Fruit fly (Drosophila melanogaster): Measurements from ENCODE around the gene pst.

pst gene

dm6 chr3L:7339216-7339742 is 20.8 kb downstream of the pst start, which contains the start of the genes lark and eco (continued):
- TF ChIP-seq Bgb (GFP tag; IDR thresholded peaks at IDR 0.05; ENCODE audit: partially characterized antibody) (peak; percentile 47; the same call in 1 of the 2 replicates), CG17385 (GFP tag; optimal IDR thresholded peaks at IDR 0.05) (peak; percentile 35), E2f2 (GFP tag; IDR thresholded peaks at IDR 0.05) (no peak; the same call in 1 of the 2 replicates), Hand (GFP tag; optimal IDR thresholded peaks at IDR 0.05) (no peak), kah (GFP tag; optimal IDR thresholded peaks at IDR 0.05) (no peak), wek (GFP tag; optimal IDR thresholded peaks at IDR 0.05) (peak; percentile 4), vvl (GFP tag; IDR thresholded peaks at IDR 0.05) (0 out of 2 replicates have a peak, but pooled peaks have one; percentile 10), CG42726 (GFP tag; IDR thresholded peaks at IDR 0.05; ENCODE audit: partially characterized antibody) (peak; percentile 31; the same call in 1 of the 2 replicates), onecut (GFP tag; IDR thresholded peaks at IDR 0.05) (peak; percentile 77), CG12659 (GFP tag; optimal IDR thresholded peaks at IDR 0.05) (peak; percentile 71), phol (tag; optimal IDR thresholded peaks at IDR 0.05) (peak; percentile 98), CTCF (GFP tag; optimal IDR thresholded peaks at IDR 0.05) (no peak), CG32767 (GFP tag; IDR thresholded peaks at IDR 0.05) (peak; percentile 98), Ets97D (GFP tag; optimal IDR thresholded peaks at IDR 0.05) (peak; percentile 44), HHEX (GFP tag; optimal IDR thresholded peaks at IDR 0.05) (no peak), Atf6 (GFP tag; IDR thresholded peaks at IDR 0.05) (0 out of 2 replicates have a peak, but pooled peaks have one; percentile 9), Hey (tag; optimal IDR thresholded peaks at IDR 0.05) (no peak), BtbVII (GFP tag; optimal IDR thresholded peaks at IDR 0.05) (peak; percentile 18), NC2β (GFP tag; optimal IDR thresholded peaks at IDR 0.05) (peak; percentile 4), ap (GFP tag; IDR thresholded peaks at IDR 0.05) (no peak), CG3838 (GFP tag; optimal IDR thresholded peaks at IDR 0.05) (no peak), MBD-R2 (GFP tag; IDR thresholded peaks at IDR 0.05) (peak; percentile 23; the same call in 1 of the 2 replicates), CG12299 (tag; optimal IDR thresholded peaks at IDR 0.05) (peak; percentile 60), otp (GFP tag; IDR thresholded peaks at IDR 0.05) (no peak), bbx (GFP tag; IDR thresholded peaks at IDR 0.05; ENCODE audit: partially characterized antibody) (peak; percentile 19; the same call in 1 of the 2 replicates), Abd-B (GFP tag; optimal IDR thresholded peaks at IDR 0.05) (no peak), Fer1 (GFP tag; optimal IDR thresholded peaks at IDR 0.05) (peak; percentile 4), h (optimal IDR thresholded peaks at IDR 0.05) (no peak), Nf-YC (tag; optimal IDR thresholded peaks at IDR 0.05) (peak; percentile 1), CG12391 (tag; optimal IDR thresholded peaks at IDR 0.05) (peak; percentile 20), CG13123 (GFP tag; optimal IDR thresholded peaks at IDR 0.05) (no peak), Lhr (GFP tag; optimal IDR thresholded peaks at IDR 0.05) (peak; percentile 1), HmgD (GFP tag; optimal IDR thresholded peaks at IDR 0.05) (peak; percentile 3), bsh (GFP tag; optimal IDR thresholded peaks at IDR 0.05) (peak in 1 of 2 experiments; percentile 17), nom (GFP tag; optimal IDR thresholded peaks at IDR 0.05) (peak; percentile 57), YL-1 (GFP tag; optimal IDR thresholded peaks at IDR 0.05) (peak; percentile 96), Deaf1 (tag; optimal IDR thresholded peaks at IDR 0.05) (no peak), CG18011 (GFP tag; optimal IDR thresholded peaks at IDR 0.05) (no peak), nmo (GFP tag; optimal IDR thresholded peaks at IDR 0.05) (peak; percentile 33), trem (tag; optimal IDR thresholded peaks at IDR 0.05) (peak; percentile 26), dysf (GFP tag; IDR thresholded peaks at IDR 0.05) (no peak), CG13287 (GFP tag; IDR thresholded peaks at IDR 0.05; ENCODE audit: partially characterized antibody) (peak; percentile 25; the same call in 1 of the 2 replicates), CG2116 (GFP tag; optimal IDR thresholded peaks at IDR 0.05) (peak; percentile 44), bowl (GFP tag; IDR thresholded peaks at IDR 0.05) (no peak)

Data from whole organism, embryonic.